Fruit fly (Drosophila melanogaster) whole organism, embryonic: ENCODE measurements around the gene mei-218.

Experiments
- B-H2 ChIP-seq: fragments of 200-800 bp; sonication (Bioruptor generic); optimal IDR thresholded peaks from 2 replicates; lab custom pipeline; 2018; ENCODE audit warnings: missing biosample characterization, mild to moderate bottlenecking, missing genetic modification characterization
- Bteb2 ChIP-seq: fragments of 200-800 bp; sonication (Bioruptor generic); optimal IDR thresholded peaks from 2 replicates; lab custom pipeline; 2016; ENCODE audit warnings: missing biosample characterization, missing genetic modification characterization
- CG10959 ChIP-seq: fragments of 200-800 bp; sonication (Bioruptor generic); IDR thresholded peaks from 2 replicates; pipeline ENCODE4 v1.3.6; 2022; ENCODE audit warnings: missing biosample characterization, missing genetic modification characterization
- CG11085 ChIP-seq: fragments of 200-800 bp; sonication (Bioruptor generic); IDR thresholded peaks from 2 replicates; pipeline ENCODE4 v1.3.6; 2022; ENCODE audit warnings: missing biosample characterization, missing genetic modification characterization
- CG12391 ChIP-seq: fragments of 200-800 bp; sonication (Bioruptor generic); optimal IDR thresholded peaks from 3 replicates; lab custom pipeline; 2018; ENCODE audit warnings: missing biosample characterization, mild to moderate bottlenecking, missing genetic modification characterization, moderate library complexity
- CG12769 ChIP-seq: fragments of 200-800 bp; sonication (Bioruptor generic); optimal IDR thresholded peaks from 2 replicates; lab custom pipeline; 2019; ENCODE audit warnings: missing biosample characterization, mild to moderate bottlenecking, missing genetic modification characterization, moderate library complexity
- CG13624 ChIP-seq: fragments of 200-800 bp; sonication (Bioruptor generic); optimal IDR thresholded peaks from 2 replicates; lab custom pipeline; 2016; ENCODE audit warnings: missing biosample characterization, missing genetic modification characterization
- CG13894 ChIP-seq: fragments of 200-800 bp; sonication (Bioruptor generic); optimal IDR thresholded peaks from 3 replicates; lab custom pipeline; 2018; ENCODE audit warnings: missing biosample characterization, mild to moderate bottlenecking, missing genetic modification characterization, moderate library complexity
- CG15073 ChIP-seq: fragments of 200-800 bp; sonication (Bioruptor generic); optimal IDR thresholded peaks from 2 replicates; lab custom pipeline; 2016; ENCODE audit warnings: missing biosample characterization, missing genetic modification characterization
- CG15696 ChIP-seq: fragments of 200-800 bp; sonication (Bioruptor generic); optimal IDR thresholded peaks from 2 replicates; lab custom pipeline; 2019; ENCODE audit warnings: missing biosample characterization, mild to moderate bottlenecking, missing genetic modification characterization, moderate library complexity
- CG16863 ChIP-seq: fragments of 200-800 bp; sonication (Bioruptor generic); optimal IDR thresholded peaks from 3 replicates; lab custom pipeline; 2016; ENCODE audit warnings: missing biosample characterization, missing genetic modification characterization
- CG17802 ChIP-seq: fragments of 200-800 bp; sonication (Bioruptor generic); optimal IDR thresholded peaks from 2 replicates; lab custom pipeline; 2018; ENCODE audit warnings: missing biosample characterization, mild to moderate bottlenecking, missing genetic modification characterization, moderate library complexity
- CG18262 ChIP-seq: fragments of 200-800 bp; optimal IDR thresholded peaks from 3 replicates; lab custom pipeline; 2019; ENCODE audit warnings: missing biosample characterization, mild to moderate bottlenecking, missing genetic modification characterization, moderate library complexity
- CG2712 ChIP-seq: fragments of 200-800 bp; optimal IDR thresholded peaks from 3 replicates; lab custom pipeline; 2019; ENCODE audit warnings: missing biosample characterization, mild to moderate bottlenecking, missing genetic modification characterization, moderate library complexity
- CG30431 ChIP-seq: fragments of 200-800 bp; sonication (Bioruptor generic); optimal IDR thresholded peaks from 2 replicates; lab custom pipeline; 2017; ENCODE audit warnings: missing biosample characterization, missing genetic modification characterization
- CG3407 ChIP-seq: fragments of 200-800 bp; sonication (Bioruptor generic); optimal IDR thresholded peaks from 2 replicates; lab custom pipeline; 2018; ENCODE audit warnings: missing biosample characterization, mild to moderate bottlenecking, missing genetic modification characterization
- CG34224 ChIP-seq: fragments of 200-800 bp; sonication (Bioruptor generic); IDR thresholded peaks from 3 replicates; pipeline ENCODE4 v1.3.6; 2022; ENCODE audit warnings: missing biosample characterization, missing genetic modification characterization; ENCODE audit not compliant: partially characterized antibody
- CG3838 ChIP-seq: fragments of 200-800 bp; sonication (Bioruptor generic); optimal IDR thresholded peaks from 3 replicates; lab custom pipeline; 2016; ENCODE audit warnings: missing biosample characterization, missing genetic modification characterization
- CG6175 ChIP-seq: fragments of 200-800 bp; sonication (Bioruptor generic); IDR thresholded peaks from 3 replicates; pipeline ENCODE4 v1.3.6; 2022; ENCODE audit warnings: missing biosample characterization, missing genetic modification characterization
- CG6765 ChIP-seq: fragments of 200-800 bp; sonication (Bioruptor generic); optimal IDR thresholded peaks from 3 replicates; lab custom pipeline; 2017; ENCODE audit warnings: missing biosample characterization, mild to moderate bottlenecking, missing genetic modification characterization
- CG8924 ChIP-seq: fragments of 200-800 bp; optimal IDR thresholded peaks from 3 replicates; lab custom pipeline; 2019; ENCODE audit warnings: missing biosample characterization, mild to moderate bottlenecking, missing genetic modification characterization, moderate library complexity
- CG8944 ChIP-seq: fragments of 200-800 bp; sonication (Bioruptor generic); optimal IDR thresholded peaks from 3 replicates; lab custom pipeline; 2016; ENCODE audit warnings: missing biosample characterization, missing genetic modification characterization
- CG9932 ChIP-seq: fragments of 200-800 bp; sonication (Bioruptor generic); IDR thresholded peaks from 2 replicates; pipeline ENCODE4 v1.3.6; 2022; ENCODE audit warnings: missing biosample characterization, missing genetic modification characterization
- Deaf1 ChIP-seq: fragments of 200-800 bp; optimal IDR thresholded peaks from 3 replicates; lab custom pipeline; 2019; ENCODE audit warnings: missing biosample characterization, mild to moderate bottlenecking, missing genetic modification characterization, moderate library complexity
- E2f2 ChIP-seq: fragments of 200-800 bp; sonication (Bioruptor generic); IDR thresholded peaks from 2 replicates; pipeline ENCODE4 v1.3.6; 2022; ENCODE audit warnings: missing biosample characterization, missing genetic modification characterization
- Hmx ChIP-seq: fragments of 200-800 bp; sonication (Bioruptor generic); optimal IDR thresholded peaks from 2 replicates; lab custom pipeline; 2016; ENCODE audit warnings: missing biosample characterization, missing genetic modification characterization
- Hr78 ChIP-seq, 2 experiments: fragments of 200-800 bp in 1 of 2; fragments of >200 bp in 1 of 2; sonication (Bioruptor generic) in 1 of 2; optimal IDR thresholded peaks; 2 replicates each; lab custom pipeline; 2017 to 2019; ENCODE audit warnings: missing biosample characterization in 2 of 2, missing genetic modification characterization in 2 of 2, mild to moderate bottlenecking in 1 of 2, moderate library complexity in 1 of 2
- Meics ChIP-seq: fragments of 200-800 bp; sonication (Bioruptor generic); optimal IDR thresholded peaks from 2 replicates; lab custom pipeline; 2017; ENCODE audit warnings: missing biosample characterization, mild to moderate bottlenecking, missing genetic modification characterization
- Oaz ChIP-seq: fragments of 200-800 bp; sonication (Bioruptor generic); IDR thresholded peaks from 2 replicates; pipeline ENCODE4 v1.3.6; 2022; ENCODE audit warnings: missing biosample characterization, missing genetic modification characterization
- Opbp ChIP-seq: fragments of 200-800 bp; sonication (Bioruptor generic); IDR thresholded peaks from 3 replicates; pipeline ENCODE4 v1.3.6; 2022; ENCODE audit warnings: missing biosample characterization, missing genetic modification characterization; ENCODE audit not compliant: partially characterized antibody
- aop ChIP-seq: fragments of 200-800 bp; sonication (Bioruptor generic); IDR thresholded peaks from 2 replicates; pipeline ENCODE4 v1.3.6; 2022; ENCODE audit warnings: missing biosample characterization, missing genetic modification characterization
- bbx ChIP-seq: fragments of 200-800 bp; sonication (Bioruptor generic); IDR thresholded peaks from 2 replicates; pipeline ENCODE4 v1.3.6; 2022; ENCODE audit warnings: missing biosample characterization, missing genetic modification characterization; ENCODE audit not compliant: partially characterized antibody
- chif ChIP-seq, 2 experiments: fragments of 200-800 bp; sonication (Bioruptor generic); optimal IDR thresholded peaks; 3 replicates each; lab custom pipeline; 2016; ENCODE audit warnings: missing biosample characterization in 2 of 2, missing genetic modification characterization in 2 of 2
- chn ChIP-seq: fragments of 200-800 bp; sonication (Bioruptor generic); optimal IDR thresholded peaks from 2 replicates; lab custom pipeline; 2016; ENCODE audit warnings: missing biosample characterization, missing genetic modification characterization
- dimm ChIP-seq: fragments of 200-800 bp; sonication (Bioruptor generic); IDR thresholded peaks from 2 replicates; pipeline ENCODE4 v1.3.6; 2022; ENCODE audit warnings: missing biosample characterization, missing genetic modification characterization
- dmrt11E ChIP-seq: fragments of 200-800 bp; sonication (Bioruptor generic); optimal IDR thresholded peaks from 3 replicates; lab custom pipeline; 2018; ENCODE audit warnings: missing biosample characterization, mild to moderate bottlenecking, missing genetic modification characterization, moderate library complexity
- emc ChIP-seq: fragments of 200-800 bp; sonication (Bioruptor generic); optimal IDR thresholded peaks from 2 replicates; lab custom pipeline; 2016; ENCODE audit warnings: missing biosample characterization, missing genetic modification characterization
- fu2 ChIP-seq: fragments of 200-800 bp; sonication (Bioruptor generic); optimal IDR thresholded peaks from 2 replicates; lab custom pipeline; 2016; ENCODE audit warnings: missing biosample characterization, missing genetic modification characterization
- gem ChIP-seq: fragments of 200-800 bp; sonication (Bioruptor generic); optimal IDR thresholded peaks from 2 replicates; lab custom pipeline; 2019; ENCODE audit warnings: missing biosample characterization, mild to moderate bottlenecking, missing genetic modification characterization, moderate library complexity
- ind ChIP-seq: fragments of 200-800 bp; sonication (Bioruptor generic); optimal IDR thresholded peaks from 3 replicates; lab custom pipeline; 2016; ENCODE audit warnings: missing biosample characterization, missing genetic modification characterization
- nom ChIP-seq: fragments of 200-800 bp; sonication (Bioruptor generic); optimal IDR thresholded peaks from 2 replicates; lab custom pipeline; 2017; ENCODE audit warnings: missing biosample characterization, missing genetic modification characterization, mild to moderate bottlenecking, moderate library complexity, missing genetic modification reagents
- pb ChIP-seq: fragments of 200-800 bp; sonication (Bioruptor generic); optimal IDR thresholded peaks from 3 replicates; lab custom pipeline; 2016; ENCODE audit warnings: missing biosample characterization, missing genetic modification characterization
- pzg ChIP-seq: fragments of 200-800 bp; sonication (Bioruptor generic); optimal IDR thresholded peaks from 3 replicates; lab custom pipeline; 2018; ENCODE audit warnings: missing biosample characterization, mild to moderate bottlenecking, missing genetic modification characterization, moderate library complexity
- scrt ChIP-seq: fragments of 200-800 bp; sonication (Bioruptor generic); optimal IDR thresholded peaks from 2 replicates; lab custom pipeline; 2018; ENCODE audit warnings: missing biosample characterization, mild to moderate bottlenecking, missing genetic modification characterization, moderate library complexity
- slbo ChIP-seq: fragments of 200-800 bp; sonication (Bioruptor generic); IDR thresholded peaks from 2 replicates; pipeline ENCODE4 v1.3.6; 2022; ENCODE audit warnings: missing biosample characterization, missing genetic modification characterization
- slp2 ChIP-seq: fragments of 200-800 bp; sonication (Bioruptor generic); optimal IDR thresholded peaks from 2 replicates; lab custom pipeline; 2016; ENCODE audit warnings: missing biosample characterization, missing genetic modification characterization
- sr ChIP-seq: fragments of 200-800 bp; sonication (Bioruptor generic); IDR thresholded peaks from 3 replicates; pipeline ENCODE4 v1.3.6; 2022; ENCODE audit warnings: missing biosample characterization, missing genetic modification characterization
- twi ChIP-seq: fragments of 200-800 bp; optimal IDR thresholded peaks from 2 replicates; lab custom pipeline; 2019; ENCODE audit warnings: missing biosample characterization, mild to moderate bottlenecking, missing genetic modification characterization, moderate library complexity

mei-218 gene

DNA sequence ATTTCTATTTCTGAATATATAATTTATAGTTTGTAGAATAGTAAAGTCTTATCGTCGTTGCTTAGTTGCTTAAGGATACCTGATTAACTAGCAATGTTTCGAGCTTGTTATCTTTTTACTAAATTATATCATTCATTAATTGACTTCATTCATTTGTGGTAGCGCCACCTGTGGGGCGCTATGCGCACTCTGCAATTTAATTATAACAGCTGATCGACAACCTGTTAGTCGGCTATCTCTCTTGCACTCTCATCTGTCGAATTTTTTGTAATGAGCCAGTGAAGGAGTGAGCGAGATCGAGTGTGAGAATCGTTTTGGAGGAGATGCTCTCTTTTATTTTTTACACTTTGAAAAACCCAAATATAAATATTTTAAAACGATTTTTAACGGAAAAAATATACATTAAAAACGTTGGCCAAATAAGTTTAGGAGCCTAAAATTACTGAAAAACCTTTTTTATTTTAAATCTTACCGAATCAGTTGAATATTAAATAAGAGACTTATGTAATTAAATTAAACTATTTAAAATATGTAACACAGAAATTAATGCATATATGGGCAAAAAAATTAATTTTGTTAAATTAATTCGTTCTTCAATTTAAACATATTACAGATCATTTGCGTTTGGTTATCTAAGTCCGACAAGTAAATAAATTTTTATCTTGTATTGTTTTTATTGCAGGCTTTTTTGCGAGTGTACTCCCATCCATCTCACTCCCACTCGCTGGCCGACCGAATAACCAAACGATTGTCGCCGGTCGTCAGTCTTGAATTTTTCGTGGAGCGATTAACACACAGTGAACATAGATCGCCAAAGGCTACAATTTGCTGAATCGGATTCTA is 51.5 kb downstream of the mei-218 start, which contains the start of the genes CG16700 and CG4991:
Gene CG16700, plus strand, starts transcription at position 793 of the 843 bp plus-strand sequence.
Gene CG4991, plus strand, starts transcription at position 793 of the 843 bp plus-strand sequence.
- no peak for TF ChIP-seq Opbp
- peak; percentile 50 for TF ChIP-seq ind
- TF ChIP-seq scrt, result peak; percentile 61
- TF ChIP-seq Deaf1 (tag; lab: Kevin White, UChicago), result peak; percentile 71
- peak; percentile 69 for TF ChIP-seq twi (tag; lab: Kevin White, UChicago)
- TF ChIP-seq CG18262 (tag; lab: Kevin White, UChicago), result peak; percentile 95
- TF ChIP-seq chif (GFP tag; optimal IDR thresholded peaks at IDR 0.05; lab: Kevin White, UChicago), result peak in 1 of 2 experiments; percentile 20
- TF ChIP-seq fu2, result no peak
- TF ChIP-seq pb, result no peak
- TF ChIP-seq sr (GFP tag; lab: Robert Waterston, UW), result no peak; the same call in 2 of the 3 replicates
- TF ChIP-seq CG15696, result peak; percentile 78
- TF ChIP-seq slp2, result no peak
- peak; percentile 80 for TF ChIP-seq dmrt11E (tag; lab: Kevin White, UChicago)
- TF ChIP-seq nom, result no peak
- TF ChIP-seq gem (tag; lab: Kevin White, UChicago), result peak; percentile 93
- TF ChIP-seq CG3407 (GFP tag; lab: Kevin White, UChicago), result peak; percentile 51
- TF ChIP-seq chn, result no peak
- TF ChIP-seq CG2712 (tag; lab: Kevin White, UChicago), result peak; percentile 91
- no peak for TF ChIP-seq emc
- no peak for TF ChIP-seq CG17802 (tag; lab: Kevin White, UChicago)
- peak; percentile 87 for TF ChIP-seq CG12391
- TF ChIP-seq Oaz, result peak; percentile 43; the same call in 1 of the 2 replicates
- peak; percentile 62; the same call in 1 of the 2 replicates for TF ChIP-seq CG11085
- TF ChIP-seq bbx (GFP tag; lab: Robert Waterston, UW), result no peak
- TF ChIP-seq aop (GFP tag; lab: Robert Waterston, UW), result no peak
- TF ChIP-seq slbo (GFP tag; lab: Robert Waterston, UW), result peak; percentile 79
- TF ChIP-seq dimm (GFP tag; lab: Robert Waterston, UW), result no peak
- no peak for TF ChIP-seq CG3838
- no peak for TF ChIP-seq CG13624 (GFP tag; lab: Kevin White, UChicago)
- no peak for TF ChIP-seq CG10959 (GFP tag; lab: Robert Waterston, UW)
- TF ChIP-seq CG6175 (GFP tag; lab: Robert Waterston, UW), result 0 out of 3 replicates have a peak, but pooled peaks have one; percentile 55
- peak; percentile 19; the same call in 1 of the 2 replicates for TF ChIP-seq E2f2 (GFP tag; lab: Robert Waterston, UW)
- peak; percentile 65 for TF ChIP-seq CG6765
- peak; percentile 77 for TF ChIP-seq CG9932 (GFP tag; lab: Robert Waterston, UW)
- peak; percentile 9 for TF ChIP-seq CG16863
- TF ChIP-seq CG8924 (tag; lab: Kevin White, UChicago), result peak; percentile 91
- no peak for TF ChIP-seq CG34224 (GFP tag; lab: Robert Waterston, UW)
- TF ChIP-seq CG30431 (GFP tag; lab: Kevin White, UChicago), result peak; percentile 42
- no peak for TF ChIP-seq CG15073
- TF ChIP-seq Meics (GFP tag; lab: Kevin White, UChicago), result peak; percentile 88
- peak in 1 of 2 experiments; percentile 71 for TF ChIP-seq Hr78 (GFP tag; optimal IDR thresholded peaks at IDR 0.05; lab: Kevin White, UChicago)
- no peak for TF ChIP-seq CG12769
- TF ChIP-seq CG8944 (GFP tag; lab: Kevin White, UChicago), result no peak
- TF ChIP-seq pzg, result no peak
- no peak for TF ChIP-seq B-H2 (GFP tag; lab: Kevin White, UChicago)
- peak; percentile 18 for TF ChIP-seq Bteb2 (GFP tag; lab: Kevin White, UChicago)
- TF ChIP-seq Hmx (GFP tag; lab: Kevin White, UChicago), result no peak
- peak; percentile 50 for TF ChIP-seq CG13894
